Fruit fly (Drosophila melanogaster) whole organism, prepupa: ENCODE results near the gene CG8562.

Experiments used
- Blimp-1 ChIP-seq: fragments of 200-800 bp; sonication (Bioruptor generic); optimal IDR thresholded peaks from 3 replicates; lab custom pipeline; 2017; ENCODE audit warnings: missing biosample characterization, missing genetic modification characterization, mild to moderate bottlenecking, moderate library complexity, missing genetic modification reagents
- CG16779 ChIP-seq: fragments of 200-800 bp; sonication (Bioruptor generic); optimal IDR thresholded peaks from 3 replicates; lab custom pipeline; 2017; ENCODE audit warnings: missing biosample characterization, mild to moderate bottlenecking, missing genetic modification characterization
- CG6163 ChIP-seq: fragments of 200-800 bp; sonication (Bioruptor generic); IDR thresholded peaks from 3 replicates; pipeline ENCODE4 v1.3.6; 2022; ENCODE audit warnings: missing biosample characterization, missing genetic modification characterization
- fd85E ChIP-seq: fragments of 200-800 bp; sonication (Bioruptor generic); optimal IDR thresholded peaks from 3 replicates; lab custom pipeline; 2016; ENCODE audit warnings: missing biosample characterization, missing genetic modification characterization

DNA sequence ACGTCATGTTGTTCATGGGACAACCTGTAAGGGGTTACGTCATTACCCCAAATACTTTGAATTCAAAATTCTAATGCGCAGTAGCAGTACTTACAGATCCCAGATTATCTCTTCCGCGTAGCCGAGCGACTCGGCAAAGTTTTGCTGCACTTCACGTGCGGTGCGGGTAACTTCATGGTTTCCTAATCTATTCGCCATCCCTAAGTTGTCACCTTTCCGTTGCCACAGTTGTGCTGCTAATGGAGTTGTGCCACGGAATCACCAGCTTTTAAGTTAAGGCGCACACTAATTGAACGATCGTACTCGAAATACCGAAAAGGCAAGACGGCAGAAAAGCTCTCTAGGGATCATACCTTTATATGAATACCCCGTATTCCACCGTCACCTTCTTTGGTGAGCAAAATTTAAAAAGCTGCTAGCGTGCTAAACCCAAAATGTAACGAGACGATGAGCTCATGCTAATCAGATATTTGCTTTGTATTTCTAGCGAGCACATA, 38.2 kb upstream of the CG8562 start, which contains the start of gene pst:
- TF ChIP-seq CG16779 (no peak), CG6163 (no peak), fd85E (peak; percentile 12), Blimp-1 (no peak)
